Fruit fly (Drosophila melanogaster) whole organism, embryonic: ENCODE measurements around the gene eIF4A.

Experiments
- Abd-B ChIP-seq: fragments of 200-800 bp; sonication (Bioruptor generic); optimal IDR thresholded peaks from 2 replicates; lab custom pipeline; 2018; ENCODE audit warnings: missing biosample characterization, mild to moderate bottlenecking, missing genetic modification characterization, moderate library complexity
- Asciz ChIP-seq: fragments of 200-800 bp; sonication (Bioruptor generic); optimal IDR thresholded peaks from 2 replicates; lab custom pipeline; 2017; ENCODE audit warnings: missing biosample characterization, mild to moderate bottlenecking, missing genetic modification characterization, missing genetic modification reagents
- B-H1 ChIP-seq: fragments of 200-800 bp; sonication (Bioruptor generic); IDR thresholded peaks from 3 replicates; pipeline ENCODE4 v1.3.6; 2022; ENCODE audit warnings: missing biosample characterization, missing genetic modification characterization
- Bgb ChIP-seq: fragments of 200-800 bp; sonication (Bioruptor generic); IDR thresholded peaks from 2 replicates; pipeline ENCODE4 v1.3.6; 2022; ENCODE audit warnings: missing biosample characterization, missing genetic modification characterization; ENCODE audit not compliant: partially characterized antibody
- CG10366 ChIP-seq: fragments of 200-800 bp; sonication (Bioruptor generic); IDR thresholded peaks from 2 replicates; pipeline ENCODE4 v1.3.6; 2022; ENCODE audit warnings: missing biosample characterization, missing genetic modification characterization
- CG10565 ChIP-seq: fragments of 200-800 bp; sonication (Bioruptor generic); optimal IDR thresholded peaks from 3 replicates; lab custom pipeline; 2016; ENCODE audit warnings: missing biosample characterization, mild to moderate bottlenecking, missing genetic modification characterization
- CG11456 ChIP-seq: fragments of 200-800 bp; sonication (Bioruptor generic); IDR thresholded peaks from 3 replicates; pipeline ENCODE4 v1.3.6; 2022; ENCODE audit warnings: missing biosample characterization, missing genetic modification characterization
- CG12155 ChIP-seq: fragments of 200-800 bp; sonication (Bioruptor generic); optimal IDR thresholded peaks from 3 replicates; lab custom pipeline; 2016; ENCODE audit warnings: missing biosample characterization, missing genetic modification characterization
- CG1233 ChIP-seq: fragments of 200-800 bp; sonication (Bioruptor generic); optimal IDR thresholded peaks from 4 replicates; lab custom pipeline; 2018; ENCODE audit warnings: missing biosample characterization, mild to moderate bottlenecking, missing genetic modification characterization
- CG13296 ChIP-seq: fragments of 200-800 bp; sonication (Bioruptor generic); optimal IDR thresholded peaks from 3 replicates; lab custom pipeline; 2018; ENCODE audit warnings: missing biosample characterization, mild to moderate bottlenecking, missing genetic modification characterization
- CG1529 ChIP-seq: fragments of 200-800 bp; sonication (Bioruptor generic); optimal IDR thresholded peaks from 3 replicates; lab custom pipeline; 2018; ENCODE audit warnings: missing biosample characterization, missing genetic modification characterization
- CG1647 ChIP-seq: fragments of 200-800 bp; sonication (Bioruptor generic); optimal IDR thresholded peaks from 3 replicates; lab custom pipeline; 2016; ENCODE audit warnings: missing biosample characterization, missing genetic modification characterization
- CG16815 ChIP-seq: fragments of 200-800 bp; sonication (Bioruptor generic); optimal IDR thresholded peaks from 3 replicates; lab custom pipeline; 2017; ENCODE audit warnings: missing biosample characterization, mild to moderate bottlenecking, missing genetic modification characterization
- CG17361 ChIP-seq: fragments of 200-800 bp; sonication (Bioruptor generic); IDR thresholded peaks from 3 replicates; pipeline ENCODE4 v1.3.6; 2022; ENCODE audit warnings: missing biosample characterization, missing genetic modification characterization
- CG2199 ChIP-seq: fragments of 200-800 bp; sonication (Bioruptor generic); IDR thresholded peaks from 3 replicates; pipeline ENCODE4 v1.3.6; 2022; ENCODE audit warnings: missing biosample characterization, missing genetic modification characterization
- CG2712 ChIP-seq: fragments of 200-800 bp; optimal IDR thresholded peaks from 3 replicates; lab custom pipeline; 2019; ENCODE audit warnings: missing biosample characterization, mild to moderate bottlenecking, missing genetic modification characterization, moderate library complexity
- CG31388 ChIP-seq: fragments of 200-800 bp; sonication (Bioruptor generic); optimal IDR thresholded peaks from 2 replicates; lab custom pipeline; 2016; ENCODE audit warnings: missing biosample characterization, missing genetic modification characterization
- CG32532 ChIP-seq: fragments of 200-800 bp; sonication (Bioruptor generic); IDR thresholded peaks from 2 replicates; pipeline ENCODE4 v1.3.6; 2022; ENCODE audit warnings: missing biosample characterization, missing genetic modification characterization
- CG4282 ChIP-seq: fragments of 200-800 bp; sonication (Bioruptor generic); optimal IDR thresholded peaks from 2 replicates; lab custom pipeline; 2016; ENCODE audit warnings: missing biosample characterization, missing genetic modification characterization
- CG4424 ChIP-seq: fragments of 200-800 bp; sonication (Bioruptor generic); optimal IDR thresholded peaks from 3 replicates; lab custom pipeline; 2016; ENCODE audit warnings: missing biosample characterization, missing genetic modification characterization
- CG7271 ChIP-seq: fragments of 200-800 bp; sonication (Bioruptor generic); optimal IDR thresholded peaks from 2 replicates; lab custom pipeline; 2018; ENCODE audit warnings: missing biosample characterization, mild to moderate bottlenecking, missing genetic modification characterization, moderate library complexity
- CG7357 ChIP-seq: fragments of 200-800 bp; sonication (Bioruptor generic); IDR thresholded peaks from 3 replicates; pipeline ENCODE4 v1.3.6; 2022; ENCODE audit warnings: missing biosample characterization, missing genetic modification characterization
- CG9797 ChIP-seq: fragments of 200-800 bp; sonication (Bioruptor generic); optimal IDR thresholded peaks from 3 replicates; lab custom pipeline; 2018; ENCODE audit warnings: missing biosample characterization, mild to moderate bottlenecking, missing genetic modification characterization
- Drgx ChIP-seq: fragments of 200-800 bp; sonication (Bioruptor generic); IDR thresholded peaks from 2 replicates; pipeline ENCODE4 v1.3.6; 2022; ENCODE audit warnings: missing biosample characterization, missing genetic modification characterization
- Hsf ChIP-seq: fragments of 200-800 bp; sonication (Bioruptor generic); optimal IDR thresholded peaks from 3 replicates; lab custom pipeline; 2016; ENCODE audit warnings: missing biosample characterization, missing genetic modification characterization
- Lhr ChIP-seq: fragments of 200-800 bp; sonication (Bioruptor generic); optimal IDR thresholded peaks from 3 replicates; lab custom pipeline; 2017; ENCODE audit warnings: mild to moderate bottlenecking, missing biosample characterization, missing genetic modification reagents, missing genetic modification characterization
- Lpt ChIP-seq: fragments of >200 bp; optimal IDR thresholded peaks from 2 replicates; lab custom pipeline; 2018; ENCODE audit warnings: missing biosample characterization, missing genetic modification characterization
- MBD-R2 ChIP-seq: fragments of 200-800 bp; sonication (Bioruptor generic); IDR thresholded peaks from 2 replicates; pipeline ENCODE4 v1.3.6; 2022; ENCODE audit warnings: missing biosample characterization, missing genetic modification characterization
- Meics ChIP-seq: fragments of 200-800 bp; sonication (Bioruptor generic); optimal IDR thresholded peaks from 2 replicates; lab custom pipeline; 2017; ENCODE audit warnings: missing biosample characterization, mild to moderate bottlenecking, missing genetic modification characterization
- Myb ChIP-seq: fragments of 200-800 bp; sonication (Bioruptor generic); optimal IDR thresholded peaks from 2 replicates; lab custom pipeline; 2016; ENCODE audit warnings: missing biosample characterization, missing genetic modification characterization
- Ptx1 ChIP-seq: fragments of 200-800 bp; sonication (Bioruptor generic); IDR thresholded peaks from 2 replicates; pipeline ENCODE4 v1.3.6; 2022; ENCODE audit warnings: missing biosample characterization, missing genetic modification characterization
- Sry-δ ChIP-seq: fragments of 200-800 bp; sonication (Bioruptor generic); optimal IDR thresholded peaks from 2 replicates; lab custom pipeline; 2016; ENCODE audit warnings: missing biosample characterization, missing genetic modification characterization
- ase ChIP-seq: fragments of 200-800 bp; sonication (Bioruptor generic); IDR thresholded peaks from 3 replicates; pipeline ENCODE4 v1.3.6; 2022; ENCODE audit warnings: missing biosample characterization, missing genetic modification characterization
- crc ChIP-seq: fragments of 200-800 bp; sonication (Bioruptor generic); optimal IDR thresholded peaks from 2 replicates; lab custom pipeline; 2016; ENCODE audit warnings: missing biosample characterization, missing genetic modification characterization
- dan ChIP-seq: fragments of 200-800 bp; sonication (Bioruptor generic); IDR thresholded peaks from 2 replicates; pipeline ENCODE4 v1.3.6; 2022; ENCODE audit warnings: missing biosample characterization, missing genetic modification characterization
- disco-r ChIP-seq: fragments of 200-800 bp; sonication (Bioruptor generic); optimal IDR thresholded peaks from 2 replicates; lab custom pipeline; 2016; ENCODE audit warnings: missing biosample characterization, missing genetic modification characterization
- dmrt11E ChIP-seq: fragments of 200-800 bp; sonication (Bioruptor generic); optimal IDR thresholded peaks from 3 replicates; lab custom pipeline; 2018; ENCODE audit warnings: missing biosample characterization, mild to moderate bottlenecking, missing genetic modification characterization, moderate library complexity
- esg ChIP-seq: fragments of 200-800 bp; sonication (Bioruptor generic); conservative IDR thresholded peaks from 2 replicates; pipeline ENCODE4 v1.3.6; 2022; ENCODE audit warnings: missing biosample characterization, missing genetic modification characterization
- exex ChIP-seq: fragments of 200-800 bp; sonication (Bioruptor generic); optimal IDR thresholded peaks from 4 replicates; lab custom pipeline; 2018; ENCODE audit warnings: missing biosample characterization, mild to moderate bottlenecking, missing genetic modification characterization, moderate library complexity
- gem ChIP-seq: fragments of 200-800 bp; sonication (Bioruptor generic); optimal IDR thresholded peaks from 2 replicates; lab custom pipeline; 2019; ENCODE audit warnings: missing biosample characterization, mild to moderate bottlenecking, missing genetic modification characterization, moderate library complexity
- her ChIP-seq: fragments of 200-800 bp; sonication (Bioruptor generic); optimal IDR thresholded peaks from 2 replicates; lab custom pipeline; 2016; ENCODE audit warnings: missing biosample characterization, missing genetic modification characterization
- mirr ChIP-seq: fragments of 200-800 bp; sonication (Bioruptor generic); optimal IDR thresholded peaks from 3 replicates; lab custom pipeline; 2018; ENCODE audit warnings: missing biosample characterization, mild to moderate bottlenecking, missing genetic modification characterization
- prd ChIP-seq, 3 experiments: fragments of >200 bp in 2 of 3; fragments of 200-800 bp in 1 of 3; sonication (Bioruptor generic) in 1 of 3; optimal IDR thresholded peaks in 2 of 3; IDR thresholded peaks in 1 of 3; 2 replicates in 2 of 3; 3 replicates in 1 of 3; pipeline versions ENCODE4 v1.3.6 to Lab custom; 2017 to 2022; ENCODE audit warnings: missing biosample characterization in 1 of 3, missing genetic modification characterization in 1 of 3
- ro ChIP-seq: fragments of 200-800 bp; sonication (Bioruptor generic); IDR thresholded peaks from 2 replicates; pipeline ENCODE4 v1.3.6; 2022; ENCODE audit warnings: missing biosample characterization, missing genetic modification characterization
- salm ChIP-seq: fragments of 200-800 bp; sonication (Bioruptor generic); optimal IDR thresholded peaks from 2 replicates; lab custom pipeline; 2018; ENCODE audit warnings: missing biosample characterization, mild to moderate bottlenecking, missing genetic modification characterization
- shn ChIP-seq: fragments of 200-800 bp; sonication (Bioruptor generic); optimal IDR thresholded peaks from 3 replicates; lab custom pipeline; 2016; ENCODE audit warnings: missing biosample characterization, missing genetic modification characterization
- slp2 ChIP-seq: fragments of 200-800 bp; sonication (Bioruptor generic); optimal IDR thresholded peaks from 2 replicates; lab custom pipeline; 2016; ENCODE audit warnings: missing biosample characterization, missing genetic modification characterization
- trh ChIP-seq: fragments of 200-800 bp; sonication (Bioruptor generic); optimal IDR thresholded peaks from 2 replicates; lab custom pipeline; 2016; ENCODE audit warnings: missing biosample characterization, missing genetic modification characterization
- vvl ChIP-seq: fragments of 200-800 bp; sonication (Bioruptor generic); IDR thresholded peaks from 2 replicates; pipeline ENCODE4 v1.3.6; 2022; ENCODE audit warnings: missing biosample characterization, missing genetic modification characterization

Gene eIF4A

DNA sequence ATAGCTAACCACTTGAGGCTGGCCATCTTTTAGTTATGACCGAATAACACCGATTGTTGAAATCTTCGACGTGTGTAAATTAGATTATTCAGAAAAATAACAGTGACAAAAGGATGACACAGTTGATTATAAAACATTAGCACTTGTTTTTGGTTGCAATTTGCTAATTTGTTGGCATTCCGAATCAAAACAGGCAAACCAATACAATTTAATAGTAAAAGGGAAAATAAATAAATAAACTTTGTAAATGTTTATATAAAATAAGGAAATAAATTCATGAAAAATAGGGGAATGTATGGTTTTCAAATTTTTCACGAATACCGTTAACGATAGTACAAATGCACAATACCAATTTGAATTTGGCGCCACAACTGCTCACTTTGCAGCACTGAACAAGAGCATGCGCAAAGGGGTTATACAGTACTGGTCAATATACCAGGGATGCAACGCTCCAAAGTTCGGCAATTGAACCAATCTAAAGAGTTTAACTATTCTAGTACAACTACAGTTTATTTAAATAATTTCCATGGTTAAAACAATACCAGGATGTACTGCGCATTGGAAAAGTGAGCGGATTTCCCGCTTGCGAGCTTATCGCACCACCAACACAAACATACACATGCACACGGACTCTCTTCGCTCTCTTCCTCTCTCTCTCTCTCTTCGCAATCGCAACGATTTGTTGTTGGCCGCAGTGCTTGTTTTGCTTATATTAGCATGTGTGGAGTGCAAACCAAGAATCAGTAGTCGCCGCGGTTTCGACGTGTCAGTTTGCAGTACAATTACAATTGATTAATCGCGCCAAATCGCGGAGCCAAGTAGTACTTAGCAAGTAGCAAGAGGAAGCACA, 38.1 kb upstream of the eIF4A start, which contains the start of the genes Sfp26Ad and Gpdh1 (continued):
- 0 out of 2 replicates have a peak, but pooled peaks have one; percentile 20 for TF ChIP-seq Drgx
- TF ChIP-seq CG2199 = peak; percentile 72; the same call in 2 of the 3 replicates
- peak; percentile 49; the same call in 1 of the 2 replicates for TF ChIP-seq Bgb (GFP tag; lab: Robert Waterston, UW)
- TF ChIP-seq CG32532 (GFP tag; lab: Robert Waterston, UW) = peak; percentile 80
- peak; percentile 75 for TF ChIP-seq MBD-R2 (GFP tag; lab: Robert Waterston, UW)
- peak; percentile 54 for TF ChIP-seq CG9797 (GFP tag; lab: Kevin White, UChicago)
- peak; percentile 80 for TF ChIP-seq vvl
- peak; percentile 83 for TF ChIP-seq CG1647 (GFP tag; lab: Kevin White, UChicago)
- TF ChIP-seq trh (GFP tag; lab: Kevin White, UChicago) = peak; percentile 65
- TF ChIP-seq crc = peak; percentile 63
- TF ChIP-seq CG2712 (tag; lab: Kevin White, UChicago) = peak; percentile 68
- peak; percentile 59 for TF ChIP-seq slp2 (GFP tag; lab: Kevin White, UChicago)
- TF ChIP-seq esg = peak; percentile 28; the same call in 1 of the 2 replicates
- peak; percentile 5 for TF ChIP-seq Asciz (GFP tag; lab: Kevin White, UChicago)
- TF ChIP-seq Hsf (GFP tag; lab: Kevin White, UChicago) = peak; percentile 77
- TF ChIP-seq CG31388 (GFP tag; lab: Kevin White, UChicago) = peak; percentile 31
- TF ChIP-seq ase = peak; percentile 43; the same call in 1 of the 3 replicates
- TF ChIP-seq Meics (GFP tag; lab: Kevin White, UChicago) = peak; percentile 74
- TF ChIP-seq disco-r (GFP tag; lab: Kevin White, UChicago) = peak; percentile 16
- peak; percentile 71 for TF ChIP-seq Myb (GFP tag; lab: Kevin White, UChicago)
- TF ChIP-seq CG7271 = no peak
- TF ChIP-seq gem (tag; lab: Kevin White, UChicago) = peak; percentile 79
- TF ChIP-seq shn (GFP tag; lab: Kevin White, UChicago) = peak; percentile 55
- peak; percentile 41 for TF ChIP-seq CG1529 (GFP tag; lab: Kevin White, UChicago)
- TF ChIP-seq CG4424 (GFP tag; lab: Kevin White, UChicago) = peak; percentile 82
- peak; percentile 62 for TF ChIP-seq CG4282 (GFP tag; lab: Kevin White, UChicago)
- TF ChIP-seq Abd-B (GFP tag; lab: Kevin White, UChicago) = peak; percentile 33
- peak; percentile 53 for TF ChIP-seq Ptx1 (GFP tag; lab: Robert Waterston, UW)
- TF ChIP-seq CG7357 = no peak
- TF ChIP-seq Lhr (GFP tag; lab: Kevin White, UChicago) = peak; percentile 55
- TF ChIP-seq CG17361 (GFP tag; lab: Robert Waterston, UW) = peak; percentile 74; the same call in 2 of the 3 replicates
- TF ChIP-seq ro (GFP tag; lab: Robert Waterston, UW) = no peak
- TF ChIP-seq B-H1 = no peak
- TF ChIP-seq dan = no peak
- TF ChIP-seq salm = peak; percentile 60
- TF ChIP-seq CG10565 (GFP tag; lab: Kevin White, UChicago) = peak; percentile 68
- peak; percentile 64 for TF ChIP-seq CG10366
- no peak for TF ChIP-seq Lpt (GFP tag; lab: Kevin White, UChicago)
- TF ChIP-seq CG11456 (GFP tag; lab: Robert Waterston, UW) = peak; percentile 87
- peak; percentile 72 for TF ChIP-seq mirr (GFP tag; lab: Kevin White, UChicago)
- TF ChIP-seq CG13296 (GFP tag; lab: Kevin White, UChicago) = peak; percentile 69
- peak; percentile 53 for TF ChIP-seq CG16815 (GFP tag; lab: Kevin White, UChicago)
- TF ChIP-seq dmrt11E (tag; lab: Kevin White, UChicago) = peak; percentile 38
- TF ChIP-seq CG1233 = peak; percentile 9
- peak; percentile 68 for TF ChIP-seq Sry-δ (GFP tag; lab: Kevin White, UChicago)
- peak; percentile 77 for TF ChIP-seq her (GFP tag; lab: Kevin White, UChicago)
- TF ChIP-seq prd (optimal IDR thresholded peaks at IDR 0.05; lab: Kevin White, UChicago) = no peak
- peak; percentile 74 for TF ChIP-seq prd (GFP tag; IDR thresholded peaks at IDR 0.05; lab: Robert Waterston, UW)
- TF ChIP-seq CG12155 (GFP tag; lab: Kevin White, UChicago) = peak; percentile 85
- TF ChIP-seq exex = peak; percentile 66
